Worm (Caenorhabditis elegans): ENCODE results near the gene Y53F4B.43.

ce11 chrII:14967084-14967483 is 21.2 kb upstream of the Y53F4B.43 start:
- TF ChIP-seq snpc-1.3 (tag; optimal IDR thresholded peaks at IDR 0.05; ENCODE audit: insufficient read depth) (no peak), snpc-4 (GFP tag; optimal IDR thresholded peaks at IDR 0.05) (no peak), snpc-4 (tag; optimal IDR thresholded peaks at IDR 0.05) (no peak), sea-2 (GFP tag; IDR thresholded peaks at IDR 0.05) (no peak)

All from whole organism, young adult.